Fruit fly (Drosophila melanogaster) whole organism, embryonic: ENCODE data around the gene elfless.

Experiments used
- Atf6 ChIP-seq: fragments of 200-800 bp; sonication (Bioruptor generic); IDR thresholded peaks from 2 replicates; pipeline ENCODE4 v1.3.6; 2022; ENCODE audit warnings: missing biosample characterization, missing genetic modification characterization
- Bgb ChIP-seq: fragments of 200-800 bp; sonication (Bioruptor generic); IDR thresholded peaks from 2 replicates; pipeline ENCODE4 v1.3.6; 2022; ENCODE audit warnings: missing biosample characterization, missing genetic modification characterization; ENCODE audit not compliant: partially characterized antibody
- CG11504 ChIP-seq: fragments of 200-800 bp; sonication (Bioruptor generic); optimal IDR thresholded peaks from 3 replicates; lab custom pipeline; 2019; ENCODE audit warnings: missing biosample characterization, mild to moderate bottlenecking, missing genetic modification characterization, moderate library complexity
- CG11560 ChIP-seq: fragments of 200-800 bp; sonication (Bioruptor generic); IDR thresholded peaks from 3 replicates; pipeline ENCODE4 v1.3.6; 2022; ENCODE audit warnings: missing biosample characterization, missing genetic modification characterization
- CG12236 ChIP-seq: fragments of 200-800 bp; sonication (Bioruptor generic); optimal IDR thresholded peaks from 2 replicates; lab custom pipeline; 2016; ENCODE audit warnings: missing biosample characterization, missing genetic modification characterization
- CG13624 ChIP-seq: fragments of 200-800 bp; sonication (Bioruptor generic); optimal IDR thresholded peaks from 2 replicates; lab custom pipeline; 2016; ENCODE audit warnings: missing biosample characterization, missing genetic modification characterization
- CG15696 ChIP-seq: fragments of 200-800 bp; sonication (Bioruptor generic); optimal IDR thresholded peaks from 2 replicates; lab custom pipeline; 2019; ENCODE audit warnings: missing biosample characterization, mild to moderate bottlenecking, missing genetic modification characterization, moderate library complexity
- CG17802 ChIP-seq: fragments of 200-800 bp; sonication (Bioruptor generic); optimal IDR thresholded peaks from 2 replicates; lab custom pipeline; 2018; ENCODE audit warnings: missing biosample characterization, mild to moderate bottlenecking, missing genetic modification characterization, moderate library complexity
- CG1832 ChIP-seq: fragments of 200-800 bp; sonication (Bioruptor generic); optimal IDR thresholded peaks from 2 replicates; lab custom pipeline; 2017; ENCODE audit warnings: missing biosample characterization, mild to moderate bottlenecking, missing genetic modification characterization, inconsistent platforms
- CG18599 ChIP-seq: fragments of 200-800 bp; sonication (Bioruptor generic); optimal IDR thresholded peaks from 3 replicates; lab custom pipeline; 2017; ENCODE audit warnings: missing biosample characterization, missing genetic modification characterization, mild to moderate bottlenecking, moderate library complexity, missing genetic modification reagents
- CG2116 ChIP-seq: fragments of 200-800 bp; sonication (Bioruptor generic); optimal IDR thresholded peaks from 3 replicates; lab custom pipeline; 2018; ENCODE audit warnings: missing biosample characterization, mild to moderate bottlenecking, missing genetic modification characterization
- CG3163 ChIP-seq: fragments of 200-800 bp; sonication (Bioruptor generic); optimal IDR thresholded peaks from 3 replicates; lab custom pipeline; 2016; ENCODE audit warnings: missing biosample characterization, missing genetic modification characterization
- CG32767 ChIP-seq: fragments of 200-800 bp; sonication (Bioruptor generic); IDR thresholded peaks from 2 replicates; pipeline ENCODE4 v1.3.6; 2022; ENCODE audit warnings: missing biosample characterization, missing genetic modification characterization
- CG34422 ChIP-seq: fragments of 200-800 bp; sonication (Bioruptor generic); IDR thresholded peaks from 3 replicates; pipeline ENCODE4 v1.3.6; 2022; ENCODE audit warnings: missing biosample characterization, missing genetic modification characterization
- CG5953 ChIP-seq: fragments of 200-800 bp; sonication (Bioruptor generic); IDR thresholded peaks from 2 replicates; pipeline ENCODE4 v1.3.6; 2022; ENCODE audit warnings: missing biosample characterization, missing genetic modification characterization
- CG6175 ChIP-seq: fragments of 200-800 bp; sonication (Bioruptor generic); IDR thresholded peaks from 3 replicates; pipeline ENCODE4 v1.3.6; 2022; ENCODE audit warnings: missing biosample characterization, missing genetic modification characterization
- CG6791 ChIP-seq: fragments of 200-800 bp; sonication (Bioruptor generic); IDR thresholded peaks from 3 replicates; pipeline ENCODE4 v1.3.6; 2022; ENCODE audit warnings: missing biosample characterization, missing genetic modification characterization; ENCODE audit not compliant: partially characterized antibody
- CG7786 ChIP-seq: fragments of 200-800 bp; sonication (Bioruptor generic); optimal IDR thresholded peaks from 2 replicates; lab custom pipeline; 2016; ENCODE audit warnings: missing biosample characterization, missing genetic modification characterization
- CG9215 ChIP-seq: fragments of 200-800 bp; sonication (Bioruptor generic); IDR thresholded peaks from 2 replicates; pipeline ENCODE4 v1.3.6; 2022; ENCODE audit warnings: missing biosample characterization, missing genetic modification characterization
- CG9727 ChIP-seq: fragments of 200-800 bp; sonication (Bioruptor generic); optimal IDR thresholded peaks from 3 replicates; lab custom pipeline; 2017; ENCODE audit warnings: missing biosample characterization, mild to moderate bottlenecking, missing genetic modification characterization
- CTCF ChIP-seq: fragments of 200-800 bp; sonication (Bioruptor generic); optimal IDR thresholded peaks from 2 replicates; lab custom pipeline; 2017; ENCODE audit warnings: missing biosample characterization, mild to moderate bottlenecking, missing genetic modification characterization, moderate library complexity
- Chrac-16 ChIP-seq: fragments of 200-800 bp; sonication (Bioruptor generic); optimal IDR thresholded peaks from 3 replicates; lab custom pipeline; 2016; ENCODE audit warnings: missing biosample characterization, missing genetic modification characterization
- CkIIα-i1 ChIP-seq: fragments of 200-800 bp; sonication (Bioruptor generic); IDR thresholded peaks from 2 replicates; pipeline ENCODE4 v1.3.6; 2022; ENCODE audit warnings: missing biosample characterization, missing genetic modification characterization
- CoRest ChIP-seq: fragments of 200-800 bp; sonication (Bioruptor generic); optimal IDR thresholded peaks from 3 replicates; lab custom pipeline; 2018; ENCODE audit warnings: missing biosample characterization, mild to moderate bottlenecking, missing genetic modification characterization, moderate library complexity
- Dp ChIP-seq: fragments of 200-800 bp; sonication (Bioruptor generic); optimal IDR thresholded peaks from 2 replicates; lab custom pipeline; 2018; ENCODE audit warnings: missing biosample characterization, mild to moderate bottlenecking, missing genetic modification characterization, moderate library complexity
- ERR ChIP-seq: fragments of 200-800 bp; sonication (Bioruptor generic); optimal IDR thresholded peaks from 2 replicates; lab custom pipeline; 2016; ENCODE audit warnings: missing biosample characterization, missing genetic modification characterization
- Ets97D ChIP-seq: fragments of 200-800 bp; sonication (Bioruptor generic); optimal IDR thresholded peaks from 3 replicates; lab custom pipeline; 2016; ENCODE audit warnings: missing biosample characterization, missing genetic modification characterization
- Fer2 ChIP-seq: fragments of 200-800 bp; sonication (Bioruptor generic); optimal IDR thresholded peaks from 2 replicates; lab custom pipeline; 2018; ENCODE audit warnings: missing biosample characterization, mild to moderate bottlenecking, missing genetic modification characterization, moderate library complexity
- MBD-R2 ChIP-seq: fragments of 200-800 bp; sonication (Bioruptor generic); IDR thresholded peaks from 2 replicates; pipeline ENCODE4 v1.3.6; 2022; ENCODE audit warnings: missing biosample characterization, missing genetic modification characterization
- Mes4 ChIP-seq: fragments of 200-800 bp; sonication (Bioruptor generic); optimal IDR thresholded peaks from 2 replicates; lab custom pipeline; 2016; ENCODE audit warnings: missing biosample characterization, missing genetic modification characterization
- Ptx1 ChIP-seq: fragments of 200-800 bp; sonication (Bioruptor generic); IDR thresholded peaks from 2 replicates; pipeline ENCODE4 v1.3.6; 2022; ENCODE audit warnings: missing biosample characterization, missing genetic modification characterization
- Rfx ChIP-seq: fragments of 200-800 bp; sonication (Bioruptor generic); IDR thresholded peaks from 2 replicates; pipeline ENCODE4 v1.3.6; 2022; ENCODE audit warnings: missing biosample characterization, missing genetic modification characterization
- Sry-δ ChIP-seq: fragments of 200-800 bp; sonication (Bioruptor generic); optimal IDR thresholded peaks from 2 replicates; lab custom pipeline; 2016; ENCODE audit warnings: missing biosample characterization, missing genetic modification characterization
- Xrp1 ChIP-seq: fragments of 200-800 bp; sonication (Bioruptor generic); IDR thresholded peaks from 2 replicates; pipeline ENCODE4 v1.3.6; 2022; ENCODE audit warnings: missing biosample characterization, missing genetic modification characterization
- YL-1 ChIP-seq: fragments of 200-800 bp; sonication (Bioruptor generic); optimal IDR thresholded peaks from 3 replicates; lab custom pipeline; 2017; ENCODE audit warnings: missing biosample characterization, mild to moderate bottlenecking, missing genetic modification characterization
- ase ChIP-seq: fragments of 200-800 bp; sonication (Bioruptor generic); IDR thresholded peaks from 3 replicates; pipeline ENCODE4 v1.3.6; 2022; ENCODE audit warnings: missing biosample characterization, missing genetic modification characterization
- ci ChIP-seq: fragments of 200-800 bp; sonication (Bioruptor generic); IDR thresholded peaks from 3 replicates; pipeline ENCODE4 v1.3.6; 2022; ENCODE audit warnings: missing biosample characterization, missing genetic modification characterization
- crol ChIP-seq: fragments of 200-800 bp; sonication (Bioruptor generic); IDR thresholded peaks from 2 replicates; pipeline ENCODE4 v1.3.6; 2022; ENCODE audit warnings: missing biosample characterization, missing genetic modification characterization
- ems ChIP-seq: fragments of 200-800 bp; sonication (Bioruptor generic); optimal IDR thresholded peaks from 3 replicates; lab custom pipeline; 2016; ENCODE audit warnings: missing biosample characterization, missing genetic modification characterization
- fd96Cb ChIP-seq: fragments of 200-800 bp; sonication (Bioruptor generic); optimal IDR thresholded peaks from 2 replicates; lab custom pipeline; 2018; ENCODE audit warnings: missing biosample characterization, mild to moderate bottlenecking, missing genetic modification characterization, moderate library complexity
- fu2 ChIP-seq: fragments of 200-800 bp; sonication (Bioruptor generic); optimal IDR thresholded peaks from 2 replicates; lab custom pipeline; 2016; ENCODE audit warnings: missing biosample characterization, missing genetic modification characterization
- gce ChIP-seq: fragments of 200-800 bp; sonication (Bioruptor generic); IDR thresholded peaks from 3 replicates; pipeline ENCODE4 v1.3.6; 2022; ENCODE audit warnings: missing biosample characterization, missing genetic modification characterization
- hbn ChIP-seq: fragments of 200-800 bp; sonication (Bioruptor generic); IDR thresholded peaks from 2 replicates; pipeline ENCODE4 v1.3.6; 2022; ENCODE audit warnings: missing biosample characterization, missing genetic modification characterization; ENCODE audit not compliant: partially characterized antibody
- hth ChIP-seq: fragments of >200 bp; optimal IDR thresholded peaks from 2 replicates; lab custom pipeline; 2017; ENCODE audit warnings: inconsistent platforms
- pros ChIP-seq: fragments of 200-800 bp; sonication (Bioruptor generic); optimal IDR thresholded peaks from 3 replicates; lab custom pipeline; 2019; ENCODE audit warnings: missing biosample characterization, mild to moderate bottlenecking, missing genetic modification characterization, moderate library complexity
- scrt ChIP-seq: fragments of 200-800 bp; sonication (Bioruptor generic); optimal IDR thresholded peaks from 2 replicates; lab custom pipeline; 2018; ENCODE audit warnings: missing biosample characterization, mild to moderate bottlenecking, missing genetic modification characterization, moderate library complexity
- so ChIP-seq: fragments of 200-800 bp; sonication (Bioruptor generic); IDR thresholded peaks from 3 replicates; pipeline ENCODE4 v1.3.6; 2022; ENCODE audit warnings: missing biosample characterization, missing genetic modification characterization
- stwl ChIP-seq: fragments of 200-800 bp; sonication (Bioruptor generic); optimal IDR thresholded peaks from 3 replicates; lab custom pipeline; 2018; ENCODE audit warnings: missing biosample characterization, mild to moderate bottlenecking, missing genetic modification characterization, moderate library complexity
- tll ChIP-seq, 2 experiments: fragments of 200-800 bp in 1 of 2; fragments of >200 bp in 1 of 2; sonication (Bioruptor generic) in 1 of 2; optimal IDR thresholded peaks; 2 replicates each; lab custom pipeline; 2017 to 2019; ENCODE audit warnings: missing biosample characterization in 2 of 2, missing genetic modification characterization in 2 of 2, mild to moderate bottlenecking in 1 of 2, moderate library complexity in 1 of 2
- vvl ChIP-seq: fragments of 200-800 bp; sonication (Bioruptor generic); IDR thresholded peaks from 2 replicates; pipeline ENCODE4 v1.3.6; 2022; ENCODE audit warnings: missing biosample characterization, missing genetic modification characterization
- zf30C ChIP-seq: fragments of 200-800 bp; sonication (Bioruptor generic); optimal IDR thresholded peaks from 3 replicates; lab custom pipeline; 2018; ENCODE audit warnings: missing biosample characterization, mild to moderate bottlenecking, missing genetic modification characterization

elfless gene

dm6 chr2L:17963071-17963567 lies 48.2 kb downstream of the elfless start, which contains the start of gene CG5674 (continued):
- peak; percentile 40 for TF ChIP-seq Mes4 (GFP tag; lab: Kevin White, UChicago)
- TF ChIP-seq CoRest, result peak; percentile 40
- peak; percentile 82 for TF ChIP-seq CG2116 (GFP tag; lab: Kevin White, UChicago)
- no peak for TF ChIP-seq CG12236 (GFP tag; lab: Kevin White, UChicago)
- peak; percentile 80 for TF ChIP-seq hbn (GFP tag; lab: Robert Waterston, UW)
- TF ChIP-seq ase (GFP tag; lab: Robert Waterston, UW), result 0 out of 3 replicates have a peak, but pooled peaks have one; percentile 5
- TF ChIP-seq MBD-R2, result peak; percentile 85
- peak; percentile 57 for TF ChIP-seq YL-1 (GFP tag; lab: Kevin White, UChicago)
- TF ChIP-seq Bgb (GFP tag; lab: Robert Waterston, UW), result peak; percentile 93
- TF ChIP-seq ci, result peak; percentile 70; the same call in 1 of the 3 replicates
- peak; percentile 94 for TF ChIP-seq zf30C
- TF ChIP-seq CG11504 (tag; lab: Kevin White, UChicago), result peak; percentile 59
- TF ChIP-seq CG7786 (GFP tag; lab: Kevin White, UChicago), result peak; percentile 46
- TF ChIP-seq CG1832 (GFP tag; lab: Kevin White, UChicago), result peak; percentile 37
- peak; percentile 58 for TF ChIP-seq CG9215 (GFP tag; lab: Robert Waterston, UW)
- TF ChIP-seq CG32767, result no peak
- 0 out of 3 replicates have a peak, but pooled peaks have one; percentile 26 for TF ChIP-seq so (GFP tag; lab: Robert Waterston, UW)
- TF ChIP-seq CG11560 (tag; lab: Robert Waterston, UW), result peak; percentile 88
- TF ChIP-seq CG6175 (GFP tag; lab: Robert Waterston, UW), result 0 out of 3 replicates have a peak, but pooled peaks have one; percentile 23
- peak; percentile 75 for TF ChIP-seq Rfx (GFP tag; lab: Robert Waterston, UW)
- TF ChIP-seq tll (GFP tag; optimal IDR thresholded peaks at IDR 0.05; lab: Kevin White, UChicago), result no peak
- TF ChIP-seq crol (GFP tag; lab: Robert Waterston, UW), result peak; percentile 91
- TF ChIP-seq CG15696 (tag; lab: Kevin White, UChicago), result no peak
- peak; percentile 98 for TF ChIP-seq Sry-δ (GFP tag; lab: Kevin White, UChicago)
- TF ChIP-seq hth (lab: Kevin White, UChicago), result no peak
- TF ChIP-seq Atf6 (GFP tag; lab: Robert Waterston, UW), result peak; percentile 24; the same call in 1 of the 2 replicates
- TF ChIP-seq stwl, result peak; percentile 96
- peak; percentile 69 for TF ChIP-seq Ptx1 (GFP tag; lab: Robert Waterston, UW)
- TF ChIP-seq scrt (GFP tag; lab: Kevin White, UChicago), result no peak
- no peak for TF ChIP-seq CG13624
- TF ChIP-seq ems (GFP tag; lab: Kevin White, UChicago), result peak; percentile 10
- no peak for TF ChIP-seq gce (GFP tag; lab: Robert Waterston, UW)
- peak; percentile 43 for TF ChIP-seq ERR (GFP tag; lab: Kevin White, UChicago)
- no peak for TF ChIP-seq CG17802
- TF ChIP-seq CG18599 (GFP tag; lab: Kevin White, UChicago), result peak; percentile 40
- no peak for TF ChIP-seq Fer2 (tag; lab: Kevin White, UChicago)
- peak; percentile 21 for TF ChIP-seq Dp (GFP tag; lab: Kevin White, UChicago)
- peak; percentile 44 for TF ChIP-seq fu2 (GFP tag; lab: Kevin White, UChicago)
- peak; percentile 94 for TF ChIP-seq CG6791 (GFP tag; lab: Robert Waterston, UW)
- TF ChIP-seq CTCF (GFP tag; lab: Kevin White, UChicago), result peak; percentile 78
- TF ChIP-seq Xrp1 (GFP tag; lab: Robert Waterston, UW), result peak; percentile 60
- no peak for TF ChIP-seq CkIIα-i1 (GFP tag; lab: Robert Waterston, UW)
- peak; percentile 74; the same call in 1 of the 3 replicates for TF ChIP-seq CG34422 (GFP tag; lab: Robert Waterston, UW)
- peak; percentile 38 for TF ChIP-seq CG9727 (GFP tag; lab: Kevin White, UChicago)
- TF ChIP-seq Ets97D (GFP tag; lab: Kevin White, UChicago), result peak; percentile 89
- TF ChIP-seq CG3163, result peak; percentile 58
- peak; percentile 77; the same call in 1 of the 2 replicates for TF ChIP-seq vvl (GFP tag; lab: Robert Waterston, UW)
- peak; percentile 40 for TF ChIP-seq Chrac-16 (GFP tag; lab: Kevin White, UChicago)
- peak; percentile 12 for TF ChIP-seq fd96Cb
- TF ChIP-seq CG5953 (GFP tag; lab: Robert Waterston, UW), result peak; percentile 27; the same call in 1 of the 2 replicates
- no peak for TF ChIP-seq pros (GFP tag; lab: Kevin White, UChicago)
